Fruit fly (Drosophila melanogaster) Kc167 (cell line): ENCODE data around the gene CG34289.

Experiments used
- Myc ChIP-seq: fragments of >200 bp; optimal IDR thresholded peaks from 2 replicates; lab custom pipeline; 2017; ENCODE audit warnings: missing external identifiers
- Sin3A ChIP-seq: fragments of >200 bp; optimal IDR thresholded peaks from 2 replicates; lab custom pipeline; 2018; ENCODE audit warnings: missing external identifiers
- h ChIP-seq: fragments of >200 bp; optimal IDR thresholded peaks from 3 replicates; lab custom pipeline; 2018; ENCODE audit warnings: missing external identifiers
- insv ChIP-seq: fragments of >200 bp; optimal IDR thresholded peaks from 3 replicates; lab custom pipeline; 2018; ENCODE audit warnings: missing external identifiers
- psq ChIP-seq: fragments of >200 bp; optimal IDR thresholded peaks from 2 replicates; lab custom pipeline; 2017; ENCODE audit warnings: missing external identifiers
- ttk ChIP-seq: sonication (Bioruptor generic); optimal IDR thresholded peaks from 2 replicates; lab custom pipeline; 2017; ENCODE audit warnings: missing external identifiers

CG34289 gene

DNA sequence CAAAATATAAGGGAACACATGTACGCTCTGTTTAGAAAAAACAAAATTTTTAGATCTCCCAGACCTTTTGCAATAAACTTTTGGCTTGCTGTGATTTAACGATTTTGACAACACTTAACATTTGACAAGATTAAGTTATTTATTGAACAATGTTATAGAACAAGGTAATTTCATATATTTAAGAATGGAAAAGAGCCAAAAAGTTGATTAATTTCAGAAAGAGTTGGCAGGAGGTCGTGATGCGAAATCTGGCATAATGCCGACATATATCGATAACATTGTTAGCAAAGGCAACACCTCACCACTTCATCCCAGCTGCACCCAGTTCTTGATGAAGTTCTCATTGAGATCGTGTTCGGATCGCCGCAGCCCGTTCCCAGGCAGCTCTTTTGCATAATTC lies at the start of gene CG34289:
TSS of gene CG34289 (minus strand) at position 101 of the 400 bp plus-strand sequence.
- no peak for TF ChIP-seq insv (lab: Kevin White, UChicago)
- no peak for TF ChIP-seq ttk (lab: Kevin White, UChicago)
- no peak for TF ChIP-seq psq (lab: Kevin White, UChicago)
- no peak for TF ChIP-seq h
- no peak for TF ChIP-seq Myc (lab: Kevin White, UChicago)

DNA sequence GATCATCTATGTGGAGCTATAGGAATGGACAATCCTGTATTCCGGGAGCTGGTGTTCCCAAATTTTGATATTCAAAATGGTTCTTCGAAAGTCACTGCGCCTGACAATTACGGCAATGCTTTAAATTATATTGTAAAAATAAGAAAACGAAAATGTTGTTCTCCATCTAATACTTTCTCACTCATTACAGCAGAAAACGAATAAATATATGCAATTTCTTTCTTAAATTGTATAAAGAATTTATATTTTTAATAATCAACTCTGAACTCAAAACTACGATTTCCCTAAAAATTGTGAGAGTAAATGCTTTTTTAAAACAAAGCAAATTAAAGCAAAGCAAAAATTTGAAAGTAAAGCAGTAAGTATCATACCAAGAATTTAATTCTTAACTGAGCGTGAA lies 49.6 kb upstream of the CG34289 start, which contains the start of gene CG10164:
TSS of gene CG10164 (minus strand) at position 101 of the 400 bp plus-strand sequence.
- TF ChIP-seq ttk (lab: Kevin White, UChicago) (no peak), Sin3A (no peak), psq (lab: Kevin White, UChicago) (no peak), Myc (lab: Kevin White, UChicago) (no peak), h (no peak), insv (lab: Kevin White, UChicago) (no peak)

DNA sequence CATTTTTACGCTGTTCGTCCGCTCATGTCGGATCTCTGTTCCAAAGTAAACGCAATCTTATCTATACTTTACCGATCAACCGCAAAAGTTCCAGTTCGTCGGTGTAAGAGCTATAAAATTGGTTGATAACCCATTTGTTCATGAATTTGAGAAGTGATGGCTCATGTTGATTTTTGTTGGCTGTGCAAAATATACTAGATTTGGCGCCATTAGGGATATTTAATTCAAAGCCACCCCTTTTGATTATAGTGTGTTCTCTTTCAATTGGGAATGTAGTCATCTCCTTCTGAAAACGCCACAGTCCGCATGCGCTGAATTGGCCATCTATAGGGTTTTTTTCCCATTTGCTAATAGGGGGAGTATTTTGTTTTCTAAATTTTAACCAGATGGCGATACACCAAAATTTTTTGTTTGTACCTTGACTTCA lies 31.5 kb upstream of the CG34289 start, which contains the start of gene Ugt303B2:
TSS of gene Ugt303B2 (minus strand) at position 190 of the 427 bp plus-strand sequence.
- TF ChIP-seq Myc (lab: Kevin White, UChicago) = no peak
- no peak for TF ChIP-seq psq (lab: Kevin White, UChicago)
- TF ChIP-seq Sin3A = no peak
- TF ChIP-seq ttk (lab: Kevin White, UChicago) = no peak
- no peak for TF ChIP-seq h
- no peak for TF ChIP-seq insv (lab: Kevin White, UChicago)

DNA sequence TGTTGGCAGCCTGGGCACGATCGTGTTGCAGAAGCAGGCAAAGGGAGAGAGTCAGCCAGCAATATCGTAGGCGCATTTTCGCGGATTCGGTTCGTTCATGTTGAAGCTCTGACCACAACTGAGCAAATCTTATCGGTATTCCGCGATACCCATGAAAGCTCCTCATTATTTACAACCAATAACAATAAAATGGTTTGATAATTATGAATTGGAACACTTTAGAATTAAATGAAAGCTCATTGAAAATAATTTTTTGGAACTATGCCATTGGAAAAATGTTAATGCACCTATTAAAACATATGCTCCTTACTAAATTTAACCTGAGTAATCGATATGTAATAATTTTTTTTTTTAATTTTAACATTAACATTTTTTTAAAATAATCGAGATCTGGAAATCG lies 29.3 kb upstream of the CG34289 start, which contains the start of gene Ugt303B1:
TSS of gene Ugt303B1 (minus strand) at position 101 of the 400 bp plus-strand sequence.
- TF ChIP-seq Myc (lab: Kevin White, UChicago) = no peak
- no peak for TF ChIP-seq ttk (lab: Kevin White, UChicago)
- no peak for TF ChIP-seq Sin3A
- no peak for TF ChIP-seq insv (lab: Kevin White, UChicago)
- no peak for TF ChIP-seq h
- TF ChIP-seq psq (lab: Kevin White, UChicago) = no peak

DNA sequence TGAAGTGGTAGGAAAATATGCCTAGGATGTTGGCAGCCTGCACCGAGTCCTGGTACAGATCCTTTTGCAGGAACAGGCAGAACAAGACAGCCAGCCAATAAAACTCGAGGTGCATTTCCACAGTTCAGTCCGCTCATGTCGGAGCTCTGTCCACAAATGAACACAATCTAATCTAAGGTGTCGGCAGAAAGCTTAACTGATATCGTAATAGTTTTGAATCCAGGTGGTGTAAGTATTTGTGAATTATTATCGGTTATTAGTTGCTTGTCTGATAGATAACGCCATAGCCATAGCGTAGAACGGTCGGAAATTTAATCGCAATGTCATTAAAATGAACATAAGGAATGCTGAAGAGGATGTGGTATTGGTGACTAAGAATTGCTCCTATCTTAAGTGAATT lies 27.3 kb upstream of the CG34289 start, which contains the start of gene Ugt303B3:
TSS of gene Ugt303B3 (minus strand) at position 159 of the 400 bp plus-strand sequence.
- TF ChIP-seq Sin3A = no peak
- TF ChIP-seq insv (lab: Kevin White, UChicago) = no peak
- TF ChIP-seq psq (lab: Kevin White, UChicago) = no peak
- TF ChIP-seq Myc (lab: Kevin White, UChicago) = no peak
- no peak for TF ChIP-seq ttk (lab: Kevin White, UChicago)
- TF ChIP-seq h = no peak

DNA sequence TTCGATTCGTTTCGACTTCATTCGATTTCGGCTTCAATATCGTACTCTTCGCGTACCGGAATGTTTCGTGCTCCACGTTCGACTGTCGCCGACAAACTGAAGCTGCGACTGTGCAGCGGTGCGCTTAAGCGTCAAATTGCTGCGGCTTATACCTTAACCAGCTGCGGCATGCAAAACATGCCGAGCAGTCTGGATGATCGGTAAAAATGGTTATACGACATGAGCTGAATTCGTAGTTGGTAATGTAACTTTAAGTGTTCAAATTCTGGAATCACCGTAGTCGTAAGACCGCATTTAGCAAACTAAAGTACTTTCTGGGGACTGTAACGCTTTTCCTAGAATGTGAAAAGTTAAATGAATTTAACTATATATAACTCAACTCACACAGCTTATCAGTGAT lies 23.6 kb upstream of the CG34289 start, which contains the start of gene CG10175:
TSS of gene CG10175 (minus strand) at position 101 of the 400 bp plus-strand sequence.
- TF ChIP-seq h (no peak), insv (lab: Kevin White, UChicago) (no peak), Sin3A (no peak), psq (lab: Kevin White, UChicago) (no peak), ttk (lab: Kevin White, UChicago) (no peak)

DNA sequence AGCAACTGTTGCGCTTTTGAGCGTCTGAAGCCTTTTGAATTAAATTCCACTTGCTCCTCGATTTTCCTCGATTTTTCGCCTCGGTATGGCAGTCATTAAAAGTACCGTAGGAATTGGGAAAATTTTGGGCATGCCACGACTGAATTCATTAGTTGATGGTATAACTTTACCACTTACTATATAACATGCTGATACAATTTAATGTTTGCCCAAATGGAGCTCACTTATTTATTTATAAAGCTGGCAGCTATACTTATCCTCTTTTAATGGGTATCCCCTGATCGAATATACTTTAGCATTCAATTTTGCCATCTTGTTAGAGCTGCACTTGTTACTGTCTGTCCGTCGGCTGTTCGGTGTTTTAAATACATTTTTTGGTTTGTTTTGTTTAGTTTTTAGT lies 20.1 kb upstream of the CG34289 start:
- TF ChIP-seq psq (lab: Kevin White, UChicago) (no peak), insv (lab: Kevin White, UChicago) (no peak), ttk (lab: Kevin White, UChicago) (no peak), Sin3A (no peak), Myc (lab: Kevin White, UChicago) (no peak), h (no peak)

DNA sequence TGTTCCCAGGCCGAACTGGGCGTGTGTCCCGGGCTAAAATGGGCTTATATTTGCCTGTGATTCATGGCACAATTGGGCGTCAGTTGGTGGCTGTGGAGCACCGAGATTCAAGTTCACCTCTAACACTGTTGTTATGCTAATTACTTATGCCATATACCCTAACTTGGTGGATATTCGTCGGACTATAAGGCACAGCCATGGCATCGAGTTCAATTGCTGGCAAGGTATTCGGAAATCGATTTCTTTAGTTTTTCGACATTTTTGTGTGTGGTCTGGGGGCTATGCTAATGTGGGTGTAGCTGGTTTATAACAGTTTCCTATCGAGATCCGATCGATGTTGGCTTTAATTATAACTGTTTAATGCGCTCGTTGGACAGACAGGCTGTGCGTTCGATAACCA lies 18.8 kb upstream of the CG34289 start:
- TF ChIP-seq h (no peak), ttk (lab: Kevin White, UChicago) (no peak), Myc (lab: Kevin White, UChicago) (no peak), insv (lab: Kevin White, UChicago) (no peak), psq (lab: Kevin White, UChicago) (no peak), Sin3A (no peak)

DNA sequence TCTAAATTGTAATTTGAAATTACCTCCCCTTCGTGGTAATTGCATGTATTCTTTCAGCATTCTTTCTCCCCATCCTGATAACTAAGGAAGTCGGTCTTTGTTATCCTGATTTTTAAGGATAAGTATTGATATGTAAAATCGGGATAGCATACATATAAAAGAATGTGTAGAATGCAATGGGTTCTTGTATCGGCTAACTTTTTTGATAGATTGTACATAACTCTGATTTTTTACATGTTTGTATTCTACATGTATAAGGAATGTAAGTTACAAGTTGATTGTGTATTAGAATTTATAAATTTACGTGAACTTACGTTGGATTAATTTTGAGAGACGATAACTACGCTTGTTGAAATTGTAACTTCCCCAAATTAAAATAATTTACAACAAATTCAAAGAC lies 15.0 kb upstream of the CG34289 start:
- TF ChIP-seq psq (lab: Kevin White, UChicago) = no peak
- TF ChIP-seq Sin3A = no peak
- TF ChIP-seq insv (lab: Kevin White, UChicago) = no peak
- no peak for TF ChIP-seq ttk (lab: Kevin White, UChicago)
- TF ChIP-seq h = no peak
- TF ChIP-seq Myc (lab: Kevin White, UChicago) = no peak

DNA sequence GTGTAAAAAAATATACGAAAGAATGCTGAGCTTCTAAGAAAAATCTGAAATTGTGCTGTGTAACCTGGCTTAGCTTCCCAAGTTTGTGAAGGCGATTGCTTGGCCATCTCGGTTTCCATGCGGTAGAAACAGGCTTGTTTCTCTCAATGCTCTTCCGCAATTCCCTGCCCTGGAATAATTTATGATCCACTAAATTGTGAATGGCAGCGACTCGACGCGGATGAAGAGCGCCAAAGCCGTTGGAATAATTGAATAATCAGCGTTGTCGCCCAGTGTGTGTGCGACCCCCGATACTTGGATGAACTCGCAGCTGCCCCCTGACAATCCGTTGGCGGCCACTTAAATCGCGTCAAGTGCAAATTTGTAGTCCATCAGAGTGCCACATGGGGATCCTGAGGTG lies 14.2 kb upstream of the CG34289 start, which contains the start of gene CG10177:
TSS of gene CG10177 (minus strand) at position 101 of the 400 bp plus-strand sequence.
- no peak for TF ChIP-seq insv (lab: Kevin White, UChicago)
- no peak for TF ChIP-seq ttk (lab: Kevin White, UChicago)
- no peak for TF ChIP-seq h
- TF ChIP-seq Myc (lab: Kevin White, UChicago) = no peak
- TF ChIP-seq Sin3A = no peak
- TF ChIP-seq psq (lab: Kevin White, UChicago) = no peak

DNA sequence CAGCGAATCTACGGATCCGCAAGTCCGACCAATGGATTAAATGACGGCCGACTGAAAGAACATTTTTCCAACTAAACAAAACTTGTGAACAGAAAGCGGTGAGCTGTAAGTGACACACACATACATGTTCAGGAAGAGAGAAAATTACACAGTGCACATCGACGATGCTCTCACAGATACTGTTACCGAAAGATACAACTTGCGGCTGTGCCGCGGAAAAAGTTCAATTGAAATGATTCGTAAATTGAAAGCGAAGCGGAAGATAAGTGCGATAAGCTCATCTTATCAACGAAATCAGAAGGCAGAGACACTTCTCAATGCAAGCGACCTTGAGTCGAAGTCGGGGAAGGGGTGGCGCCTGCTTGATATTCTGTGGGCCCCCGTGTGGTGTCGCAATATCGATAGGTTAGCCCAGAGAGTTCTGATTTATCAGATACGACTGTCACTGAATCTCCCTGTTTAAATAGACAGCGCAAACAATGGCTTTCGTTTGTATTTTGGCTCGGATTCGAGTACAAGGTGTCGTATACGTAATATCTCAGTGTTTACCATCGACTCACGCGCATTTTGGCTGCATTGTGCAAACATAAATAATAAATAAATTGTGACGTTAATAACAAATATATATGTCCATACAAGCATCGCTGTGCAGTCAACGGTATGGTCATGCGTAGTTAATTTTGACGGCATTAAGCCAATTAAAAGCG lies 12.3 kb upstream of the CG34289 start, which contains the start of gene Irk2:
TSS of gene Irk2 (minus strand) at position 51 of the 707 bp plus-strand sequence.
- TF ChIP-seq insv (lab: Kevin White, UChicago) = no peak
- TF ChIP-seq Sin3A = no peak
- no peak for TF ChIP-seq ttk (lab: Kevin White, UChicago)
- no peak for TF ChIP-seq psq (lab: Kevin White, UChicago)
- no peak for TF ChIP-seq h
- no peak for TF ChIP-seq Myc (lab: Kevin White, UChicago)

DNA sequence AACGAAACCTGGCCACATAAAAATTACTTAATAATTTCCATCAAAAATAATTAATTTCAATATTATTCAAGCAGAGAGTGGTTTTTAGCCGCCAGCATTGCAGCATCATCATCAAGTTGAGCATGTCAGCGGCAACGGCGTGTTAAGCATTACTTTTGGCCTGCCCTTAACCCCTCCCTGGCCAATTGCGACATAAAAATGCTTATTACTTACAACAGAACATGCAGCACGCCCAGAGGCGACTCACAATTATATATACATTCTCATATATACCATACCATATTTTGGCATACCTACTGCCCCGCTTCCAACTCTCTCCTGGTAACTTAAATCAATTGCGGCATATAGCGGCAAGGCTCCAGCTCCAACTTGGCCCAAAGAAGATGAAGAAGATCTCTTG lies 4.1 kb upstream of the CG34289 start:
- TF ChIP-seq ttk (lab: Kevin White, UChicago) (no peak), psq (lab: Kevin White, UChicago) (no peak), insv (lab: Kevin White, UChicago) (no peak)
